Fruit fly (Drosophila melanogaster) whole organism, embryonic: ENCODE measurements around the gene Tsf2.

Experiments used
- CG12236 ChIP-seq: fragments of 200-800 bp; sonication (Bioruptor generic); optimal IDR thresholded peaks from 2 replicates; lab custom pipeline; 2016; ENCODE audit warnings: missing biosample characterization, missing genetic modification characterization
- CG12659 ChIP-seq: fragments of 200-800 bp; sonication (Bioruptor generic); optimal IDR thresholded peaks from 3 replicates; lab custom pipeline; 2017; ENCODE audit warnings: mild to moderate bottlenecking, missing biosample characterization, missing genetic modification reagents, missing genetic modification characterization
- CG1602 ChIP-seq: fragments of 200-800 bp; sonication (Bioruptor generic); optimal IDR thresholded peaks from 3 replicates; lab custom pipeline; 2016; ENCODE audit warnings: missing biosample characterization, missing genetic modification characterization
- CG18599 ChIP-seq: fragments of 200-800 bp; sonication (Bioruptor generic); optimal IDR thresholded peaks from 3 replicates; lab custom pipeline; 2017; ENCODE audit warnings: missing biosample characterization, missing genetic modification characterization, mild to moderate bottlenecking, moderate library complexity, missing genetic modification reagents
- CG31441 ChIP-seq: fragments of 200-800 bp; sonication (Bioruptor generic); IDR thresholded peaks from 2 replicates; pipeline ENCODE4 v1.3.6; 2022; ENCODE audit warnings: missing biosample characterization, missing genetic modification characterization
- CG3163 ChIP-seq: fragments of 200-800 bp; sonication (Bioruptor generic); optimal IDR thresholded peaks from 3 replicates; lab custom pipeline; 2016; ENCODE audit warnings: missing biosample characterization, missing genetic modification characterization
- CG3281 ChIP-seq: fragments of 200-800 bp; sonication (Bioruptor generic); optimal IDR thresholded peaks from 3 replicates; lab custom pipeline; 2017; ENCODE audit warnings: missing biosample characterization, mild to moderate bottlenecking, missing genetic modification characterization
- CG33557 ChIP-seq: fragments of 200-800 bp; sonication (Bioruptor generic); optimal IDR thresholded peaks from 2 replicates; lab custom pipeline; 2019; ENCODE audit warnings: missing biosample characterization, mild to moderate bottlenecking, missing genetic modification characterization, moderate library complexity
- CG3726 ChIP-seq: fragments of 200-800 bp; sonication (Bioruptor generic); IDR thresholded peaks from 3 replicates; pipeline ENCODE4, ENCODE4 v1.3.6; 2022; ENCODE audit warnings: missing biosample characterization, missing genetic modification characterization
- CG7271 ChIP-seq: fragments of 200-800 bp; sonication (Bioruptor generic); optimal IDR thresholded peaks from 2 replicates; lab custom pipeline; 2018; ENCODE audit warnings: missing biosample characterization, mild to moderate bottlenecking, missing genetic modification characterization, moderate library complexity
- CG7839 ChIP-seq: fragments of 200-800 bp; sonication (Bioruptor generic); optimal IDR thresholded peaks from 3 replicates; lab custom pipeline; 2018; ENCODE audit warnings: missing biosample characterization, mild to moderate bottlenecking, missing genetic modification characterization, moderate library complexity
- CG9437 ChIP-seq: fragments of 200-800 bp; sonication (Bioruptor generic); optimal IDR thresholded peaks from 2 replicates; lab custom pipeline; 2018; ENCODE audit warnings: missing biosample characterization, mild to moderate bottlenecking, missing genetic modification characterization
- Deaf1 ChIP-seq: fragments of 200-800 bp; optimal IDR thresholded peaks from 3 replicates; lab custom pipeline; 2019; ENCODE audit warnings: missing biosample characterization, mild to moderate bottlenecking, missing genetic modification characterization, moderate library complexity
- Dll ChIP-seq: fragments of 200-800 bp; sonication (Bioruptor generic); IDR thresholded peaks from 4 replicates; pipeline ENCODE4 v1.3.6; 2022; ENCODE audit warnings: missing biosample characterization, missing genetic modification characterization; ENCODE audit not compliant: partially characterized antibody
- Drgx ChIP-seq: fragments of 200-800 bp; sonication (Bioruptor generic); IDR thresholded peaks from 2 replicates; pipeline ENCODE4 v1.3.6; 2022; ENCODE audit warnings: missing biosample characterization, missing genetic modification characterization
- E2f1 ChIP-seq: fragments of 200-800 bp; sonication (Bioruptor generic); IDR thresholded peaks from 2 replicates; pipeline ENCODE4 v1.3.6; 2022; ENCODE audit warnings: missing biosample characterization, missing genetic modification characterization
- E2f2 ChIP-seq: fragments of 200-800 bp; sonication (Bioruptor generic); IDR thresholded peaks from 2 replicates; pipeline ENCODE4 v1.3.6; 2022; ENCODE audit warnings: missing biosample characterization, missing genetic modification characterization
- HHEX ChIP-seq: fragments of 200-800 bp; sonication (Bioruptor generic); optimal IDR thresholded peaks from 3 replicates; lab custom pipeline; 2017; ENCODE audit warnings: missing biosample characterization, mild to moderate bottlenecking, missing genetic modification characterization, missing genetic modification reagents
- HmgD ChIP-seq: fragments of 200-800 bp; sonication (Bioruptor generic); optimal IDR thresholded peaks from 3 replicates; lab custom pipeline; 2016; ENCODE audit warnings: missing biosample characterization, missing genetic modification characterization
- Hr51 ChIP-seq, 2 experiments: fragments of 200-800 bp; sonication (Bioruptor generic); optimal IDR thresholded peaks; 2 replicates in 1 of 2; 3 replicates in 1 of 2; lab custom pipeline; 2016 to 2018; ENCODE audit warnings: missing biosample characterization in 2 of 2, missing genetic modification characterization in 2 of 2, mild to moderate bottlenecking in 1 of 2, moderate library complexity in 1 of 2
- Oli ChIP-seq: fragments of 200-800 bp; sonication (Bioruptor generic); optimal IDR thresholded peaks from 2 replicates; lab custom pipeline; 2018; ENCODE audit warnings: missing biosample characterization, mild to moderate bottlenecking, missing genetic modification characterization, moderate library complexity
- Ptx1 ChIP-seq: fragments of 200-800 bp; sonication (Bioruptor generic); IDR thresholded peaks from 2 replicates; pipeline ENCODE4 v1.3.6; 2022; ENCODE audit warnings: missing biosample characterization, missing genetic modification characterization
- Trl ChIP-seq, 3 experiments: fragments of >200 bp in 2 of 3; fragments of 200-800 bp in 1 of 3; sonication (Bioruptor generic) in 1 of 3; optimal IDR thresholded peaks; 2 replicates in 1 of 3; 3 replicates in 2 of 3; lab custom pipeline; 2016 to 2017; ENCODE audit warnings: missing biosample characterization in 1 of 3, missing genetic modification characterization in 1 of 3
- Xrp1 ChIP-seq: fragments of 200-800 bp; sonication (Bioruptor generic); IDR thresholded peaks from 2 replicates; pipeline ENCODE4 v1.3.6; 2022; ENCODE audit warnings: missing biosample characterization, missing genetic modification characterization
- bowl ChIP-seq: fragments of 200-800 bp; sonication (Bioruptor generic); IDR thresholded peaks from 2 replicates; pipeline ENCODE4 v1.3.6; 2022; ENCODE audit warnings: missing biosample characterization, missing genetic modification characterization
- ci ChIP-seq: fragments of 200-800 bp; sonication (Bioruptor generic); IDR thresholded peaks from 3 replicates; pipeline ENCODE4 v1.3.6; 2022; ENCODE audit warnings: missing biosample characterization, missing genetic modification characterization
- crol ChIP-seq: fragments of 200-800 bp; sonication (Bioruptor generic); IDR thresholded peaks from 2 replicates; pipeline ENCODE4 v1.3.6; 2022; ENCODE audit warnings: missing biosample characterization, missing genetic modification characterization
- dmrt11E ChIP-seq: fragments of 200-800 bp; sonication (Bioruptor generic); optimal IDR thresholded peaks from 3 replicates; lab custom pipeline; 2018; ENCODE audit warnings: missing biosample characterization, mild to moderate bottlenecking, missing genetic modification characterization, moderate library complexity
- dmrt99B ChIP-seq: fragments of 200-800 bp; sonication (Bioruptor generic); optimal IDR thresholded peaks from 2 replicates; lab custom pipeline; 2018; ENCODE audit warnings: missing biosample characterization, mild to moderate bottlenecking, missing genetic modification characterization, moderate library complexity
- dpn ChIP-seq, 2 experiments: fragments of 200-800 bp; sonication (Bioruptor generic); optimal IDR thresholded peaks; 3 replicates each; lab custom pipeline; 2016; ENCODE audit warnings: missing biosample characterization in 2 of 2, missing genetic modification characterization in 2 of 2
- gcm ChIP-seq: fragments of 200-800 bp; sonication (Bioruptor generic); optimal IDR thresholded peaks from 2 replicates; lab custom pipeline; 2019; ENCODE audit warnings: missing biosample characterization, mild to moderate bottlenecking, missing genetic modification characterization, moderate library complexity
- grau ChIP-seq: fragments of 200-800 bp; optimal IDR thresholded peaks from 3 replicates; lab custom pipeline; 2019; ENCODE audit warnings: missing biosample characterization, mild to moderate bottlenecking, missing genetic modification characterization, moderate library complexity
- kah ChIP-seq: fragments of 200-800 bp; sonication (Bioruptor generic); optimal IDR thresholded peaks from 2 replicates; lab custom pipeline; 2018; ENCODE audit warnings: missing biosample characterization, mild to moderate bottlenecking, missing genetic modification characterization
- lov ChIP-seq, 2 experiments: fragments of 200-800 bp in 1 of 2; fragments of >200 bp in 1 of 2; sonication (Bioruptor generic) in 1 of 2; IDR thresholded peaks in 1 of 2; optimal IDR thresholded peaks in 1 of 2; 2 replicates in 1 of 2; 3 replicates in 1 of 2; pipeline versions ENCODE4 v1.3.6 to Lab custom; 2017 to 2022; ENCODE audit warnings: missing biosample characterization in 1 of 2, missing genetic modification characterization in 1 of 2
- mam ChIP-seq: fragments of 200-800 bp; sonication (Bioruptor generic); optimal IDR thresholded peaks from 3 replicates; lab custom pipeline; 2016; ENCODE audit warnings: missing biosample characterization, missing genetic modification characterization
- mld ChIP-seq: fragments of 200-800 bp; sonication (Bioruptor generic); IDR thresholded peaks from 3 replicates; pipeline ENCODE4 v1.3.6; 2022; ENCODE audit warnings: missing biosample characterization, missing genetic modification characterization; ENCODE audit not compliant: partially characterized antibody
- nom ChIP-seq: fragments of 200-800 bp; sonication (Bioruptor generic); optimal IDR thresholded peaks from 2 replicates; lab custom pipeline; 2017; ENCODE audit warnings: missing biosample characterization, missing genetic modification characterization, mild to moderate bottlenecking, moderate library complexity, missing genetic modification reagents
- pb ChIP-seq: fragments of 200-800 bp; sonication (Bioruptor generic); optimal IDR thresholded peaks from 3 replicates; lab custom pipeline; 2016; ENCODE audit warnings: missing biosample characterization, missing genetic modification characterization
- pnt ChIP-seq: fragments of 200-800 bp; sonication (Bioruptor generic); optimal IDR thresholded peaks from 3 replicates; lab custom pipeline; 2016; ENCODE audit warnings: missing biosample characterization, missing genetic modification characterization
- prd ChIP-seq, 3 experiments: fragments of >200 bp in 2 of 3; fragments of 200-800 bp in 1 of 3; sonication (Bioruptor generic) in 1 of 3; optimal IDR thresholded peaks in 2 of 3; IDR thresholded peaks in 1 of 3; 2 replicates in 2 of 3; 3 replicates in 1 of 3; pipeline versions ENCODE4 v1.3.6 to Lab custom; 2017 to 2022; ENCODE audit warnings: missing biosample characterization in 1 of 3, missing genetic modification characterization in 1 of 3
- seq ChIP-seq: fragments of 200-800 bp; sonication (Bioruptor generic); IDR thresholded peaks from 2 replicates; pipeline ENCODE4 v1.3.6; 2022; ENCODE audit warnings: missing biosample characterization, missing genetic modification characterization
- sim ChIP-seq: fragments of 200-800 bp; sonication (Bioruptor generic); IDR thresholded peaks from 2 replicates; pipeline ENCODE4 v1.3.6; 2022; ENCODE audit warnings: missing biosample characterization, missing genetic modification characterization
- toy ChIP-seq: fragments of 200-800 bp; sonication (Bioruptor generic); IDR thresholded peaks from 2 replicates; pipeline ENCODE4 v1.3.6; 2022; ENCODE audit warnings: missing biosample characterization, missing genetic modification characterization
- trem ChIP-seq: fragments of 200-800 bp; optimal IDR thresholded peaks from 3 replicates; lab custom pipeline; 2019; ENCODE audit warnings: missing biosample characterization, mild to moderate bottlenecking, missing genetic modification characterization, moderate library complexity
- zen ChIP-seq: fragments of 200-800 bp; sonication (Bioruptor generic); optimal IDR thresholded peaks from 3 replicates; lab custom pipeline; 2018; ENCODE audit warnings: missing biosample characterization, mild to moderate bottlenecking, missing genetic modification characterization, moderate library complexity
- zen2 ChIP-seq: fragments of 200-800 bp; sonication (Bioruptor generic); IDR thresholded peaks from 3 replicates; pipeline ENCODE4 v1.3.6; 2022; ENCODE audit warnings: missing biosample characterization, missing genetic modification characterization; ENCODE audit not compliant: partially characterized antibody

Tsf2 gene

DNA sequence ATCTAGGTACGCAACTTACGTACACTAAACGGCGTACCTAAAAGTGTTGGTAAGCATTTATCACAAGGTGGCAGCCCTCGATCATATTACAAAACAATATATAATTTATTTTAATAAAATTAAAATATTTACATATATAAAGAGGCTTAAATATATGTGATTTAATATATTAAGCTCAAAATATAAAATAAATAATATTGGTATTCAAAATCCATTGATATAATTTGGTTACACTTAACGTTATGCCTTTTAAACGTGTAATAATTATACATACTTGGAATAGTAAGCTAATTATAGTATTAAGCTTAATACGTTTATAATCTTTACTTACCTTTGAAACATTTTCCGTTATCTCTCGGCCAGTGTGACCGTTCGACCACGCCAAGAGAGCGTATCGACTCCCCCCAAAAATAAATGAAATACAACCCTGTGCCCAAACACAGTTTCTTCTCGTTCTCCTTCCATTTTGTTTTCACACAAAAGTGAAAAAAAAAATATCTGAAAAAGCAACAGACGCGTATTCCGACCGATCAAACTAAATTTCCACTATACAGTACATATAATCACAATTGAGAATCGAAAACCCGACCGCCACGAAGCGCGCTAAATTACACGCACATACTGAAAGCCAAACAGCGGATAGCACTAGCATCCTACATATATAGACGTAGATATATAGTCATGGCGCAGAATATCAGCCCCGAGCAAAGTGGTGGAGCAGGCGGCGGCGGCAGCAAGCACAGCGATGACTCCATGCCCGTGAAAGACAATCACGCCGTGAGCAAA, 29.5 kb downstream of the Tsf2 start, which contains the start of the genes CG10646 and vih (continued):
- TF ChIP-seq bowl (GFP tag; lab: Robert Waterston, UW) (no peak), CG3281 (GFP tag; lab: Kevin White, UChicago) (peak; percentile 48), Xrp1 (GFP tag; lab: Robert Waterston, UW) (0 out of 2 replicates have a peak, but pooled peaks have one; percentile 7), CG7839 (tag; lab: Kevin White, UChicago) (peak; percentile 53), CG12236 (no peak), Deaf1 (tag; lab: Kevin White, UChicago) (peak; percentile 31), Ptx1 (GFP tag; lab: Robert Waterston, UW) (peak; percentile 39; the same call in 1 of the 2 replicates), zen (peak; percentile 43), Dll (GFP tag; lab: Robert Waterston, UW) (no peak), CG9437 (GFP tag; lab: Kevin White, UChicago) (peak; percentile 61), CG1602 (GFP tag; lab: Kevin White, UChicago) (peak; percentile 48), seq (peak; percentile 10; the same call in 1 of the 2 replicates), gcm (GFP tag; lab: Kevin White, UChicago) (peak; percentile 23), Hr51 (GFP tag; optimal IDR thresholded peaks at IDR 0.05; lab: Kevin White, UChicago) (peak in 1 of 2 experiments; percentile 49), zen2 (no peak), grau (tag; lab: Kevin White, UChicago) (peak; percentile 59), lov (optimal IDR thresholded peaks at IDR 0.05; lab: Kevin White, UChicago) (no peak), lov (GFP tag; IDR thresholded peaks at IDR 0.05; lab: Robert Waterston, UW) (0 out of 3 replicates have a peak, but pooled peaks have one; percentile 26), mld (GFP tag; lab: Robert Waterston, UW) (no peak), pnt (no peak), nom (GFP tag; lab: Kevin White, UChicago) (peak; percentile 55), kah (GFP tag; lab: Kevin White, UChicago) (no peak), E2f1 (GFP tag; lab: Robert Waterston, UW) (0 out of 2 replicates have a peak, but pooled peaks have one; percentile 23), dmrt99B (peak; percentile 14), CG12659 (peak; percentile 75), CG3726 (GFP tag; lab: Robert Waterston, UW) (no peak), dmrt11E (tag; lab: Kevin White, UChicago) (peak; percentile 56), crol (GFP tag; lab: Robert Waterston, UW) (no peak), ci (GFP tag; lab: Robert Waterston, UW) (0 out of 3 replicates have a peak, but pooled peaks have one; percentile 6), CG18599 (peak; percentile 50), Drgx (GFP tag; lab: Robert Waterston, UW) (no peak), toy (GFP tag; lab: Robert Waterston, UW) (no peak), HHEX (peak; percentile 58), pb (no peak), CG3163 (GFP tag; lab: Kevin White, UChicago) (no peak), Trl (optimal IDR thresholded peaks at IDR 0.05; lab: Kevin White, UChicago) (no peak), Trl (GFP tag; optimal IDR thresholded peaks at IDR 0.05; lab: Kevin White, UChicago) (peak; percentile 15), CG33557 (peak; percentile 20), E2f2 (GFP tag; lab: Robert Waterston, UW) (peak; percentile 49; the same call in 1 of the 2 replicates), dpn (GFP tag; optimal IDR thresholded peaks at IDR 0.05; lab: Kevin White, UChicago) (peak; percentile 31 to 43), HmgD (GFP tag; lab: Kevin White, UChicago) (no peak), CG31441 (GFP tag; lab: Robert Waterston, UW) (peak; percentile 63), prd (optimal IDR thresholded peaks at IDR 0.05; lab: Kevin White, UChicago) (no peak), prd (GFP tag; IDR thresholded peaks at IDR 0.05; lab: Robert Waterston, UW) (peak; percentile 40; the same call in 1 of the 3 replicates), trem (tag; lab: Kevin White, UChicago) (peak; percentile 96), sim (GFP tag; lab: Robert Waterston, UW) (no peak), Oli (tag; lab: Kevin White, UChicago) (peak; percentile 20), mam (GFP tag; lab: Kevin White, UChicago) (peak; percentile 45), CG7271 (tag; lab: Kevin White, UChicago) (peak; percentile 51)
